Worm (Caenorhabditis elegans) whole organism, L3 larva: ENCODE data around the gene pqn-84.
A peak's percentile ranks its signal among the peaks of the same experiment; 100 is the strongest.

Experiments used
- R02D3.7 ChIP-seq: fragments of 150-350 bp; optimal IDR thresholded peaks from 2 replicates; lab custom pipeline; 2014; ENCODE audit warnings: missing biosample characterization, missing genetic modification characterization
- ZK546.5 ChIP-seq: sonication (generic microtip); optimal IDR thresholded peaks from 2 replicates; lab custom pipeline; 2017; ENCODE audit warnings: missing biosample characterization, missing genetic modification characterization
- aly-2 ChIP-seq: fragments of 150-350 bp; optimal IDR thresholded peaks from 2 replicates; lab custom pipeline; 2014; ENCODE audit warnings: missing biosample characterization, missing genetic modification characterization
- ceh-28 ChIP-seq: fragments of 150-350 bp; optimal IDR thresholded peaks from 2 replicates; lab custom pipeline; 2014; ENCODE audit warnings: missing biosample characterization, missing genetic modification reagents, missing genetic modification characterization
- ceh-82 ChIP-seq: fragments of 150-350 bp; optimal IDR thresholded peaks from 2 replicates; lab custom pipeline; 2014; ENCODE audit warnings: missing biosample characterization, missing genetic modification characterization
- egl-5 ChIP-seq: fragments of 150-350 bp; optimal IDR thresholded peaks from 2 replicates; lab custom pipeline; 2017; ENCODE audit warnings: missing biosample characterization, missing genetic modification reagents, missing genetic modification characterization, inconsistent platforms
- elt-1 ChIP-seq: fragments of 150-350 bp; optimal IDR thresholded peaks from 2 replicates; lab custom pipeline; 2014; ENCODE audit warnings: missing biosample characterization, missing genetic modification characterization
- elt-2 ChIP-seq: sonication (generic microtip); optimal IDR thresholded peaks from 2 replicates; lab custom pipeline; 2016; ENCODE audit warnings: missing genetic modification reagents, mild to moderate bottlenecking, missing genetic modification characterization, missing compliant biosample characterization
- elt-3 ChIP-seq, 3 experiments: fragments of 150-350 bp in 1 of 3; sonication (generic microtip) in 2 of 3; optimal IDR thresholded peaks; 2 replicates in 2 of 3; 4 replicates in 1 of 3; lab custom pipeline; 2014 to 2017; ENCODE audit warnings: missing biosample characterization in 3 of 3, missing genetic modification characterization in 3 of 3
- fkh-10 ChIP-seq: sonication (generic microtip); optimal IDR thresholded peaks from 2 replicates; lab custom pipeline; 2017; ENCODE audit warnings: missing biosample characterization, missing genetic modification reagents, missing genetic modification characterization
- fkh-2 ChIP-seq: fragments of 150-350 bp; optimal IDR thresholded peaks from 2 replicates; lab custom pipeline; 2014; ENCODE audit warnings: missing biosample characterization, missing genetic modification reagents, missing genetic modification characterization
- fos-1 ChIP-seq: fragments of 150-350 bp; optimal IDR thresholded peaks from 2 replicates; lab custom pipeline; 2014; ENCODE audit warnings: missing biosample characterization, missing genetic modification characterization
- hmg-11 ChIP-seq: sonication (generic microtip); optimal IDR thresholded peaks from 2 replicates; lab custom pipeline; 2016; ENCODE audit warnings: missing genetic modification characterization, missing compliant biosample characterization
- jun-1 ChIP-seq: fragments of 150-350 bp; optimal IDR thresholded peaks from 2 replicates; lab custom pipeline; 2014; ENCODE audit warnings: missing biosample characterization, missing genetic modification reagents, missing genetic modification characterization
- lin-15B ChIP-seq: fragments of 150-350 bp; optimal IDR thresholded peaks from 2 replicates; lab custom pipeline; 2014; ENCODE audit warnings: missing biosample characterization, missing genetic modification characterization
- lin-39 ChIP-seq: fragments of 150-350 bp; optimal IDR thresholded peaks from 2 replicates; lab custom pipeline; 2018; ENCODE audit warnings: missing biosample characterization, missing genetic modification reagents, missing genetic modification characterization
- lsy-12 ChIP-seq: sonication (generic microtip); optimal IDR thresholded peaks from 2 replicates; lab custom pipeline; 2016; ENCODE audit warnings: mild to moderate bottlenecking, missing genetic modification characterization, missing compliant biosample characterization
- mdl-1 ChIP-seq: fragments of 150-350 bp; optimal IDR thresholded peaks from 2 replicates; lab custom pipeline; 2014; ENCODE audit warnings: missing biosample characterization, missing genetic modification characterization
- mml-1 ChIP-seq: fragments of 150-350 bp; sonication (generic microtip); optimal IDR thresholded peaks from 3 replicates; lab custom pipeline; 2014; ENCODE audit warnings: missing biosample characterization, missing genetic modification characterization
- nfya-1 ChIP-seq: sonication (generic microtip); optimal IDR thresholded peaks from 2 replicates; lab custom pipeline; 2017; ENCODE audit warnings: missing genetic modification characterization, mild to moderate bottlenecking, missing compliant biosample characterization, antibody characterized with exemption, moderate library complexity; ENCODE audit not compliant: insufficient read depth
- nhr-11 ChIP-seq: fragments of 150-350 bp; optimal IDR thresholded peaks from 2 replicates; lab custom pipeline; 2014; ENCODE audit warnings: missing biosample characterization, missing genetic modification characterization
- nhr-12 ChIP-seq: fragments of 150-350 bp; optimal IDR thresholded peaks from 2 replicates; lab custom pipeline; 2014; ENCODE audit warnings: missing biosample characterization, missing genetic modification characterization
- nhr-23 ChIP-seq: fragments of 150-350 bp; optimal IDR thresholded peaks from 2 replicates; lab custom pipeline; 2014; ENCODE audit warnings: missing biosample characterization, missing genetic modification reagents, missing genetic modification characterization
- nhr-237 ChIP-seq: fragments of 150-350 bp; optimal IDR thresholded peaks from 2 replicates; lab custom pipeline; 2014; ENCODE audit warnings: missing biosample characterization, missing genetic modification characterization
- nhr-25 ChIP-seq: sonication (generic microtip); optimal IDR thresholded peaks from 2 replicates; lab custom pipeline; 2017; ENCODE audit warnings: missing biosample characterization, missing genetic modification characterization
- nhr-28 ChIP-seq: fragments of 150-350 bp; optimal IDR thresholded peaks from 2 replicates; lab custom pipeline; 2014; ENCODE audit warnings: missing biosample characterization, missing genetic modification characterization
- nhr-43 ChIP-seq: sonication (generic microtip); optimal IDR thresholded peaks from 2 replicates; lab custom pipeline; 2016; ENCODE audit warnings: mild to moderate bottlenecking, missing genetic modification characterization, missing compliant biosample characterization; ENCODE audit not compliant: poor library complexity, severe bottlenecking
- nhr-67 ChIP-seq: fragments of 150-350 bp; optimal IDR thresholded peaks from 2 replicates; lab custom pipeline; 2014; ENCODE audit warnings: missing biosample characterization, missing genetic modification characterization
- nhr-76 ChIP-seq: fragments of 150-350 bp; sonication (generic microtip); optimal IDR thresholded peaks from 5 replicates; lab custom pipeline; 2014; ENCODE audit warnings: missing biosample characterization, missing genetic modification characterization
- pha-4 ChIP-seq: fragments of 150-350 bp; optimal IDR thresholded peaks from 2 replicates; lab custom pipeline; 2014; ENCODE audit warnings: missing biosample characterization, missing genetic modification reagents, missing genetic modification characterization
- pqm-1 ChIP-seq: fragments of 150-350 bp; optimal IDR thresholded peaks from 2 replicates; lab custom pipeline; 2017; ENCODE audit warnings: missing biosample characterization, missing genetic modification characterization, inconsistent platforms
- skn-1 ChIP-seq: fragments of 150-350 bp; optimal IDR thresholded peaks from 2 replicates; lab custom pipeline; 2014; ENCODE audit warnings: missing biosample characterization, missing genetic modification characterization
- snpc-4 ChIP-seq: fragments of 150-350 bp; optimal IDR thresholded peaks from 2 replicates; lab custom pipeline; 2014; ENCODE audit warnings: missing biosample characterization, missing genetic modification characterization
- zag-1 ChIP-seq: fragments of 150-350 bp; optimal IDR thresholded peaks from 2 replicates; lab custom pipeline; 2014; ENCODE audit warnings: missing biosample characterization, missing genetic modification characterization
- ztf-11 ChIP-seq: fragments of 150-350 bp; optimal IDR thresholded peaks from 2 replicates; lab custom pipeline; 2014; ENCODE audit warnings: missing biosample characterization, missing genetic modification characterization
- ztf-4 ChIP-seq: fragments of 150-350 bp; optimal IDR thresholded peaks from 2 replicates; lab custom pipeline; 2014; ENCODE audit warnings: missing biosample characterization, missing genetic modification characterization

pqn-84 gene

DNA sequence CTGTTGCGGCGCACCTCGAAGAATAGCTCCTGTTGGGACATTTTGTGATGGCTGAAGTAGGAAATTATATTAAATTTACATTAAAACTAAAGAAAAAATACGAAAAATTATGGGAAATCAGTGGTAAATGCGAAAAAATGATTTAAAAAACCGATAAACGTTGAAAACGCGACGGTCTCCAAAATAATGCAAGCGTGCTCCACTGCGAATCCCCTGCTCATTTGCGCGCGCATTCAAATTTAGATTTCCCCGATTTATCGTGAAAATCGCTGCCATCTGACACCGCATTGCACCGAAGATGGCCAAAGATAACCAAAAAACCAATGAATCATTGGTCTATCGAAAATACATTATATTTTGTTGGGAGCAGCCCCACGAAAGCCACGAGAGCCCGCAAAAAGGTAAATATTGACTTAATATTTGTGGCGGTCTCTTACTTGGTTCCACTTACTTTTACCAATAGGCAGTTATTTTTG is 19.4 kb downstream of the pqn-84 start, which contains the start of the genes elb-1 and Y41C4A.11 (continued):
- TF ChIP-seq R02D3.7 (no peak), elt-2 (peak; percentile 25), mdl-1 (no peak), nhr-237 (no peak), lin-39 (tag; lab: Kevin White, UChicago) (peak; percentile 9), nhr-43 (no peak), aly-2 (tag; lab: Kevin White, UChicago) (no peak), ZK546.5 (no peak), mml-1 (tag; lab: Kevin White, UChicago) (no peak), nhr-25 (peak; percentile 47), lin-15B (tag; lab: Kevin White, UChicago) (peak; percentile 81), nhr-76 (no peak), nhr-23 (tag; lab: Kevin White, UChicago) (peak; percentile 55), lsy-12 (tag; lab: Kevin White, UChicago) (no peak), nhr-67 (tag; lab: Kevin White, UChicago) (no peak), nhr-11 (tag; lab: Kevin White, UChicago) (no peak), ztf-11 (no peak), zag-1 (tag; lab: Kevin White, UChicago) (no peak), fos-1 (no peak), ceh-82 (tag; lab: Kevin White, UChicago) (no peak), jun-1 (tag; lab: Kevin White, UChicago) (no peak)

DNA sequence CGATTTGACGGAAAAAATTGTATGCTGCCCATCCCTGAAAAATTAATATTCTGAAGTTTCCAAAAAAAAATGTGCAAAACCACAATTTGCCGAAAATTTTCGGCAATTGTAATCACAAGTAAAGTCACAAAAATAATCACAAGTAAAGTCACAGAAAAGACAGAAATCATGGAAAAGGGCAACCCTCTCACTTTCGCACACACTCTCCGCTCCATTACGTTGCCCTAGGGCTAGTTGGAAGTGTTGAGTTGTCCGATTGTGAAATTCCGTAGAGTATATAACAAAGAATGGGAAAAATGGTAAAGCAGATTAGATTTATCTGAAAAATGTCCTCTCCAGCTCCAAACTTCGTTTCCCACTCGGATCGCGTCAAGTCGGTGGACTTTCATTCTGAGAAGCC is 21.3 kb downstream of the pqn-84 start, which contains the start of gene Y41C4A.32:
TSS of gene Y41C4A.32 (plus strand) at position 302 of the 400 bp plus-strand sequence.
- TF ChIP-seq R02D3.7 (no peak), nhr-67 (tag; lab: Kevin White, UChicago) (no peak), ceh-28 (tag; lab: Kevin White, UChicago) (no peak), skn-1 (tag; lab: Kevin White, UChicago) (no peak), ceh-82 (tag; lab: Kevin White, UChicago) (no peak), ztf-4 (tag; lab: Kevin White, UChicago) (no peak), jun-1 (tag; lab: Kevin White, UChicago) (no peak), nhr-23 (tag; lab: Kevin White, UChicago) (no peak), elt-3 (tag; optimal IDR thresholded peaks at IDR 0.05; lab: Kevin White, UChicago) (no peak), nhr-12 (tag; lab: Kevin White, UChicago) (no peak), lin-15B (tag; lab: Kevin White, UChicago) (no peak), nhr-76 (no peak), fkh-10 (no peak)

DNA sequence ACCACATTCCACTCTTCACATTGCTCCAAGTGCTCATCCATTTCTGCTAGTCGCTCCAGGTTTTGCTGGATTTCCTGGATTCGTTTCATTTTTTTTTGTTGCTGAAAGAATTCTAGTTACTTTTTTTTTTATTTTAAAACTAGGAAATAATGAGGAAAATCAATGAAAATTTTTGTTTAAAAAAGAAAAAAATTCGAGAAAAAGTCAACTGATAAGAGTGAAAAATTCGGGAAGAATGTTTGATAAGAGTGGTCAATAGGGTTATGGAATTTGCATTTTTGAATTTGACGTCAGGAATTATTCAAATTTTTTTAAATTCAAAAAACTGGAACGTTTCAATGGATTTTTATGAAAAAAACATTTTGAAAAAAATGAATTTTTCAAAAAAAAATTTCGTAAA is 26.5 kb downstream of the pqn-84 start, which contains the start of gene Y41C4A.12:
TSS of gene Y41C4A.12 (minus strand) at position 101 of the 400 bp plus-strand sequence.
- no peak for TF ChIP-seq pha-4 (tag; lab: Kevin White, UChicago)
- no peak for TF ChIP-seq pqm-1
- no peak for TF ChIP-seq ZK546.5
- TF ChIP-seq nhr-28: no peak
- TF ChIP-seq nhr-12 (tag; lab: Kevin White, UChicago): no peak
- TF ChIP-seq nfya-1 (tag; lab: Kevin White, UChicago): no peak
- no peak for TF ChIP-seq skn-1 (tag; lab: Kevin White, UChicago)

DNA sequence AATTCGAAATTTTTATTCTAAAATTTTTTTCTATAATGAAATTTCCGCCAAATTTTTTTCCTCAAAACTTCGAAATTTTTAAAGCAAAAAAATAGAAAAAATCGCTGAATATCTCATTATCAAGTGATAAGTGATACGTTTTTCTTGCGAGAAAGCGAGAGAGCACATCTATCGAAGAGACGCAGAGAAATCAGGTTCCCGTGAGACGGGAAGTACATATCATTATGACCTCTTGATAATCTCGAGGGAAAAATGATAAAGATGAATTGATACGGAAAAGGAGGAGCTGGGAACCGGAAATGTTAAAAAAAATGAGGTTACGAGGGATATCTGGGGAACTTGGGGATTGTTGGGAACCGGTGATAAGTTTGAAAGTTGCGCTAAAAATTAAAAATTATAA is 27.0 kb downstream of the pqn-84 start:
- TF ChIP-seq elt-2: peak; percentile 74
- peak; percentile 49 for TF ChIP-seq nhr-23 (tag; lab: Kevin White, UChicago)
- no peak for TF ChIP-seq nhr-237
- TF ChIP-seq elt-3 (tag; optimal IDR thresholded peaks at IDR 0.05; lab: Kevin White, UChicago): peak in 2 of 3 experiments; percentile 87 to 91
- peak; percentile 5 for TF ChIP-seq hmg-11 (tag; lab: Kevin White, UChicago)

DNA sequence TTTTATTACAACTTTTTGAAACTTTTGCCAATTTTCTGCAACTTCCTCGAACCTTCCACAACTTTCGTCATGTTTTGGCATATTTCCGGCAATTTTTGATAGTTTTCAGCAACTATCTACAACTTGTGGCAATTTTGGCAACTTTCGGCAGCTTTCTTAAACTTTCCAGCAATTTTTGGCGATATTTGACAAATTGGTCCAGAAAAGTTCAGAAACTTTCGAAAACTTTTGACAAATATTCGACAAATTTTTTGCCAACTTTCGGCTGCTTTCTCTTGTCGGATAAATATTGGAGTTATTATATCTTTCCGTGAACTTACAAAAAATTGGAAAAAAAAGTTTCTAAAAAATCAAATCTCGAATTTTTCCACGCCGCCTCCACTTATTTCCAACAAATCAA is 30.3 kb downstream of the pqn-84 start, which contains the start of gene Y41C4A.18:
TSS of gene Y41C4A.18 (plus strand) at position 301 of the 400 bp plus-strand sequence.
- TF ChIP-seq ZK546.5: no peak
- TF ChIP-seq fkh-2 (tag; lab: Kevin White, UChicago): no peak
- TF ChIP-seq lsy-12 (tag; lab: Kevin White, UChicago): no peak
- no peak for TF ChIP-seq elt-1 (tag; lab: Kevin White, UChicago)
- no peak for TF ChIP-seq nhr-237
- TF ChIP-seq egl-5: no peak
- no peak for TF ChIP-seq ceh-82 (tag; lab: Kevin White, UChicago)
- no peak for TF ChIP-seq R02D3.7
- TF ChIP-seq jun-1 (tag; lab: Kevin White, UChicago): no peak
- no peak for TF ChIP-seq pha-4 (tag; lab: Kevin White, UChicago)
- no peak for TF ChIP-seq snpc-4 (tag; lab: Kevin White, UChicago)
- TF ChIP-seq nhr-12 (tag; lab: Kevin White, UChicago): no peak
